Worm (Caenorhabditis elegans): ENCODE data around the gene gcp-2.1.
A peak's percentile ranks its signal among the peaks of the same experiment; 100 is the strongest.

gcp-2.1 gene

ce11 chrX:299090-299489, 2.5 kb upstream of the gcp-2.1 start:
- TF ChIP-seq nhr-85 (tag) (no peak), ceh-82 (tag; optimal IDR thresholded peaks at IDR 0.05) (no peak), fos-1 (tag; optimal IDR thresholded peaks at IDR 0.05) (no peak), nhr-77 (tag; optimal IDR thresholded peaks at IDR 0.05) (no peak), tlp-1 (tag; optimal IDR thresholded peaks at IDR 0.05) (peak; percentile 67), lin-14 (GFP tag; optimal IDR thresholded peaks at IDR 0.05) (no peak), aly-2 (tag; optimal IDR thresholded peaks at IDR 0.05) (no peak), nhr-47 (tag; optimal IDR thresholded peaks at IDR 0.05) (no peak), elt-2 (tag; optimal IDR thresholded peaks at IDR 0.05) (peak; percentile 59), unc-30 (tag; optimal IDR thresholded peaks at IDR 0.05) (no peak)

ce11 chrX:300250-300649, 1.4 kb upstream of the gcp-2.1 start:
- TF ChIP-seq hlh-17 (GFP tag; optimal IDR thresholded peaks at IDR 0.05; ENCODE audit: borderline replicate concordance) (no peak), nhr-71 (tag; optimal IDR thresholded peaks at IDR 0.05) (peak; percentile 25), ceh-63 (GFP tag; optimal IDR thresholded peaks at IDR 0.05) (no peak), swsn-7 (tag; optimal IDR thresholded peaks at IDR 0.05) (no peak), lin-14 (GFP tag; optimal IDR thresholded peaks at IDR 0.05) (peak; percentile 57), tbx-2 (tag; optimal IDR thresholded peaks at IDR 0.05) (no peak), C34B4.2 (tag; optimal IDR thresholded peaks at IDR 0.05) (no peak), xbp-1 (tag; optimal IDR thresholded peaks at IDR 0.05) (no peak), skn-1 (tag; optimal IDR thresholded peaks at IDR 0.05) (no peak), blmp-1 (tag; optimal IDR thresholded peaks at IDR 0.05) (no peak), nhr-237 (tag; optimal IDR thresholded peaks at IDR 0.05) (no peak), fkh-10 (GFP tag; optimal IDR thresholded peaks at IDR 0.05) (no peak), rnt-1 (tag; optimal IDR thresholded peaks at IDR 0.05) (peak; percentile 34), Y116A8C.19 (tag; optimal IDR thresholded peaks at IDR 0.05; ENCODE audit: borderline replicate concordance) (no peak), snu-23 (GFP tag; optimal IDR thresholded peaks at IDR 0.05) (peak; percentile 15)

DNA sequence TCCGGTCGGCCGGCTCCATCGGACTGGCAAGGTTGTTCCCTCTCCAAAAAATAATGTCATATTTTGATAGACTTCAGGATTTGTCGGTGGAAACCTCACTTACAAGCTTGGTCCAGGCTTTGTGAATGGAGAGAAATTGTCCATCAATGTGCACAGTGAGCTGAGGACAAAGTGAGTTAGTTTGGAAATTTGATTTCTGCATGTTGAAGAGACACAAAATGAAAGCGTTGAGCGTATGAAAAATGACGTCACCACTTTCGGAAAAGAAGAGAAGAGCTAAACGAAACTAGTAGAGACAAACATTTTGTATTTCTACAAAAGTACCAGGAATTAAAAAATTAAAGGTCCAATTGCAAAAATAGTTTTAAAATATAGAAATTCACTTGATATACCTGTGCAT, 3.4 kb downstream of the gcp-2.1 start:
- TF ChIP-seq ces-1 (GFP tag; optimal IDR thresholded peaks at IDR 0.05) (peak; percentile 65), lin-14 (GFP tag; optimal IDR thresholded peaks at IDR 0.05) (peak; percentile 48), fkh-10 (GFP tag; optimal IDR thresholded peaks at IDR 0.05) (peak; percentile 82), lir-3 (tag; optimal IDR thresholded peaks at IDR 0.05; ENCODE audit: poor library complexity) (no peak)

DNA sequence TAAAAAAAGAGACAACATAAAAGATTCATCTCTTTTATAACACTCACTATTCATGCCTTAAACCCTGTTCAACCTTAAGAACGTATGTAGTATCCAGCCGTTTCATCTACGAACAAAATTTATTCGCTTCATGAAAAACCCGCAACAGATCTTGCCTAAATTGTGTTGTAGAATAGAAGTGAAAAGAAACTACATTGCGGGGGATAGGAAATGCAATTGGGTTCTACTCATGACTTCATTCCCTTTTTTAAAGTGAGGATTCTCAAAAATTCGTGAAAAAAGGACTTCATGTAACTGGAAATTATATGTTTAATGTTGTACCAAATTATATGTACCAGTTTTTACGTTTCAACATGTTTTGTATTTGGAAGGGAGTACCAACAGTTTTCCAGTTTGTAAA, 7.4 kb downstream of the gcp-2.1 start:
- TF ChIP-seq F16B12.6 (tag; optimal IDR thresholded peaks at IDR 0.05) (no peak), fkh-10 (GFP tag; optimal IDR thresholded peaks at IDR 0.05) (peak; percentile 67), jun-1 (tag; optimal IDR thresholded peaks at IDR 0.05) (no peak)

ce11 chrX:311211-311610, 9.6 kb downstream of the gcp-2.1 start, which contains the start of gene nlp-64:
TSS of gene nlp-64 (minus strand) at chrX:311311.
- TF ChIP-seq snu-23 (GFP tag; optimal IDR thresholded peaks at IDR 0.05): no peak
- TF ChIP-seq ceh-8 (GFP tag; optimal IDR thresholded peaks at IDR 0.05): no peak
- TF ChIP-seq pqm-1 (tag; optimal IDR thresholded peaks at IDR 0.05): no peak
- TF ChIP-seq elt-2 (tag; optimal IDR thresholded peaks at IDR 0.05): no peak
- TF ChIP-seq fkh-10 (GFP tag; optimal IDR thresholded peaks at IDR 0.05): no peak
- no peak for TF ChIP-seq fos-1 (tag; optimal IDR thresholded peaks at IDR 0.05)
- TF ChIP-seq ztf-4 (tag; optimal IDR thresholded peaks at IDR 0.05): no peak

- TF ChIP-seq elt-2 (tag; optimal IDR thresholded peaks at IDR 0.05) (peak; percentile 39), lin-35 (GFP tag; optimal IDR thresholded peaks at IDR 0.05) (peak in 1 of 2 experiments; percentile 40), elt-3 (tag; optimal IDR thresholded peaks at IDR 0.05) (peak in 1 of 6 experiments; percentile 51), ama-1 (optimal IDR thresholded peaks at IDR 0.05) (no peak)
Observed at ce11 chrX:312238-312637, 10.6 kb downstream of the gcp-2.1 start.

All from whole organism, L1 larva.